Worm (Caenorhabditis elegans): ENCODE results near the gene srh-48.

DNA sequence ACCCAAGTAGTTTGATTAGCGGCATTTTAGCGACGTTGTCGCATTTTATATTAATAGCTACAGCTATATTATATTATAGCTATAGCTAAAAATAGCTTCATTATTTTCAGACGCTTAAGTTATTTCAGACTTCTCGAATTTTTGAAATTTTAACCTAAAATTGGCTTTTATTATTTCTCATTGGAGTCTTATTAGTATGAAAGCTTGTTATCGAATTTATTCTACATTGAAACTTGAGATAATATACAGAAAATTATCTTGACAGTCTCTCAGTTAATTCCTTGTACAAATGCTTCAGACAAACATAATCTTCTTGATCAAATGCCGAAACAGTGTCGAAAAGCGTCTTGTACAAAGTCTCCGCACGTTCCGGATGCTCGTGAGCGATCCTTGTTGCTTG is at the start of gene srh-48:
- TF ChIP-seq pha-4 (tag; optimal IDR thresholded peaks at IDR 0.05) = no peak
- TF ChIP-seq C17E4.6 (GFP tag; IDR thresholded peaks at IDR 0.05) = no peak
- no peak for TF ChIP-seq nhr-90 (tag; optimal IDR thresholded peaks at IDR 0.05)
- no peak for TF ChIP-seq unc-62 (GFP tag; optimal IDR thresholded peaks at IDR 0.05)
- TF ChIP-seq F55B11.4 (tag; optimal IDR thresholded peaks at IDR 0.05; ENCODE audit: borderline replicate concordance, insufficient read depth) = no peak
